Worm (Caenorhabditis elegans) whole organism, L4/young adult: ENCODE measurements around the gene unc-52.

ENCODE experiments used
- W03F9.2 ChIP-seq: fragments of 150-350 bp; optimal IDR thresholded peaks from 2 replicates; lab custom pipeline; 2014; ENCODE audit warnings: missing biosample characterization, missing genetic modification characterization
- dao-5 ChIP-seq: sonication (generic microtip); optimal IDR thresholded peaks from 2 replicates; lab custom pipeline; 2016; ENCODE audit warnings: missing genotype, missing genetic modification characterization, moderate library complexity, missing compliant biosample characterization
- him-1 ChIP-seq: sonication (generic microtip); optimal IDR thresholded peaks from 2 replicates; lab custom pipeline; 2016; ENCODE audit warnings: missing genotype, missing genetic modification reagents, missing genetic modification characterization, missing compliant biosample characterization

- TF ChIP-seq him-1 (no peak), dao-5 (tag; lab: Kevin White, UChicago) (no peak), W03F9.2 (tag; lab: Kevin White, UChicago) (no peak)
Observed at ce11 chrII:14645290-14645689, 39.0 kb downstream of the unc-52 start.
